Worm (Caenorhabditis elegans): ENCODE results near the gene D2096.7.

- no peak for TF ChIP-seq nhr-77 (tag; optimal IDR thresholded peaks at IDR 0.05)
- no peak for TF ChIP-seq fos-1 (tag; optimal IDR thresholded peaks at IDR 0.05)
- no peak for TF ChIP-seq ztf-11 (tag; optimal IDR thresholded peaks at IDR 0.05)
- peak; percentile 92 for TF ChIP-seq nhr-25 (tag; optimal IDR thresholded peaks at IDR 0.05; ENCODE audit: borderline replicate concordance, insufficient read depth)
- TF ChIP-seq ama-1 (optimal IDR thresholded peaks at IDR 0.05): no peak
Measured at ce11 chrIV:8333988-8334863, 43.2 kb downstream of the D2096.7 start, which contains the start of gene his-32.
